Worm (Caenorhabditis elegans) whole organism, late embryonic: Measurements from ENCODE around the gene ndua-12.

Experiments used
- ama-1 ChIP-seq: fragments of 150-350 bp; optimal IDR thresholded peaks from 2 replicates; lab custom pipeline; 2014
- ceh-34 ChIP-seq: sonication (generic microtip); optimal IDR thresholded peaks from 2 replicates; lab custom pipeline; 2016; ENCODE audit warnings: mild to moderate bottlenecking, missing genetic modification characterization, missing compliant biosample characterization
- hlh-30 ChIP-seq: sonication (generic microtip); optimal IDR thresholded peaks from 2 replicates; lab custom pipeline; 2017; ENCODE audit warnings: antibody characterized with exemption, missing genetic modification characterization, missing compliant biosample characterization; ENCODE audit not compliant: insufficient read depth
- npax-4 ChIP-seq: sonication (generic microtip); optimal IDR thresholded peaks from 2 replicates; lab custom pipeline; 2016; ENCODE audit warnings: missing genetic modification characterization, missing compliant biosample characterization
- pax-1 ChIP-seq: fragments of 150-350 bp; optimal IDR thresholded peaks from 2 replicates; lab custom pipeline; 2014; ENCODE audit warnings: missing biosample characterization, missing genetic modification characterization
- syd-9 ChIP-seq: sonication (generic microtip); optimal IDR thresholded peaks from 2 replicates; lab custom pipeline; 2016; ENCODE audit warnings: mild to moderate bottlenecking, missing genetic modification characterization, moderate library complexity, missing compliant biosample characterization
- unc-55 ChIP-seq: sonication (generic microtip); optimal IDR thresholded peaks from 2 replicates; lab custom pipeline; 2017; ENCODE audit warnings: missing biosample characterization, missing genetic modification reagents, missing genetic modification characterization

ce11 chrIV:2759163-2759562 is 39.5 kb upstream of the ndua-12 start, which contains the start of gene Y54G2A.38:
- TF ChIP-seq syd-9 (tag; lab: Kevin White, UChicago): no peak
- no peak for TF ChIP-seq ama-1
- no peak for TF ChIP-seq ceh-34 (tag; lab: Kevin White, UChicago)
- TF ChIP-seq unc-55 (GFP tag; lab: Kevin White, UChicago): no peak
- no peak for TF ChIP-seq npax-4 (tag; lab: Kevin White, UChicago)
- no peak for TF ChIP-seq pax-1 (tag; lab: Kevin White, UChicago)
- no peak for TF ChIP-seq hlh-30 (tag; lab: Kevin White, UChicago)
